Fruit fly (Drosophila melanogaster) whole organism, embryonic: Measurements from ENCODE around the gene CG10584.
A peak's percentile ranks its signal among the peaks of the same experiment; 100 is the strongest.

Source experiments
- Ada2b ChIP-seq: fragments of 200-800 bp; sonication (Bioruptor generic); IDR thresholded peaks from 2 replicates; pipeline ENCODE4 v1.3.6; 2022; ENCODE audit warnings: missing biosample characterization, missing genetic modification characterization
- Atf-2 ChIP-seq: fragments of 200-800 bp; sonication (Bioruptor generic); optimal IDR thresholded peaks from 2 replicates; lab custom pipeline; 2016; ENCODE audit warnings: missing biosample characterization, missing genetic modification characterization
- Atf6 ChIP-seq: fragments of 200-800 bp; sonication (Bioruptor generic); IDR thresholded peaks from 2 replicates; pipeline ENCODE4 v1.3.6; 2022; ENCODE audit warnings: missing biosample characterization, missing genetic modification characterization
- CG1024 ChIP-seq: fragments of 200-800 bp; sonication (Bioruptor generic); IDR thresholded peaks from 2 replicates; pipeline ENCODE4 v1.3.6; 2022; ENCODE audit warnings: missing biosample characterization, missing genetic modification characterization
- CG10462 ChIP-seq: fragments of 200-800 bp; sonication (Bioruptor generic); optimal IDR thresholded peaks from 2 replicates; lab custom pipeline; 2016; ENCODE audit warnings: missing biosample characterization, missing genetic modification characterization
- CG11085 ChIP-seq: fragments of 200-800 bp; sonication (Bioruptor generic); IDR thresholded peaks from 2 replicates; pipeline ENCODE4 v1.3.6; 2022; ENCODE audit warnings: missing biosample characterization, missing genetic modification characterization
- CG11696 ChIP-seq: fragments of 200-800 bp; sonication (Bioruptor generic); IDR thresholded peaks from 2 replicates; pipeline ENCODE4 v1.3.6; 2022; ENCODE audit warnings: missing biosample characterization, missing genetic modification characterization
- CG12071 ChIP-seq: fragments of 200-800 bp; sonication (Bioruptor generic); optimal IDR thresholded peaks from 3 replicates; lab custom pipeline; 2018; ENCODE audit warnings: missing biosample characterization, mild to moderate bottlenecking, missing genetic modification characterization
- CG17568 ChIP-seq: fragments of 200-800 bp; sonication (Bioruptor generic); optimal IDR thresholded peaks from 2 replicates; lab custom pipeline; 2018; ENCODE audit warnings: missing biosample characterization, mild to moderate bottlenecking, missing genetic modification characterization, moderate library complexity
- CG3281 ChIP-seq: fragments of 200-800 bp; sonication (Bioruptor generic); optimal IDR thresholded peaks from 3 replicates; lab custom pipeline; 2017; ENCODE audit warnings: missing biosample characterization, mild to moderate bottlenecking, missing genetic modification characterization
- CG34376 ChIP-seq: fragments of 200-800 bp; sonication (Bioruptor generic); optimal IDR thresholded peaks from 2 replicates; lab custom pipeline; 2018; ENCODE audit warnings: missing biosample characterization, mild to moderate bottlenecking, missing genetic modification characterization
- CG42726 ChIP-seq: fragments of 200-800 bp; sonication (Bioruptor generic); IDR thresholded peaks from 2 replicates; pipeline ENCODE4 v1.3.6; 2022; ENCODE audit warnings: missing biosample characterization, missing genetic modification characterization; ENCODE audit not compliant: partially characterized antibody
- CG4360 ChIP-seq: fragments of 200-800 bp; sonication (Bioruptor generic); IDR thresholded peaks from 2 replicates; pipeline ENCODE4 v1.3.6; 2022; ENCODE audit warnings: missing biosample characterization, missing genetic modification characterization
- CG4404 ChIP-seq: fragments of 200-800 bp; sonication (Bioruptor generic); IDR thresholded peaks from 2 replicates; pipeline ENCODE4 v1.3.6; 2022; ENCODE audit warnings: missing biosample characterization, missing genetic modification characterization
- CG7839 ChIP-seq: fragments of 200-800 bp; sonication (Bioruptor generic); optimal IDR thresholded peaks from 3 replicates; lab custom pipeline; 2018; ENCODE audit warnings: missing biosample characterization, mild to moderate bottlenecking, missing genetic modification characterization, moderate library complexity
- CkIIα-i1 ChIP-seq: fragments of 200-800 bp; sonication (Bioruptor generic); IDR thresholded peaks from 2 replicates; pipeline ENCODE4 v1.3.6; 2022; ENCODE audit warnings: missing biosample characterization, missing genetic modification characterization
- CoRest ChIP-seq: fragments of 200-800 bp; sonication (Bioruptor generic); optimal IDR thresholded peaks from 3 replicates; lab custom pipeline; 2018; ENCODE audit warnings: missing biosample characterization, mild to moderate bottlenecking, missing genetic modification characterization, moderate library complexity
- Dbx ChIP-seq: fragments of 200-800 bp; sonication (Bioruptor generic); IDR thresholded peaks from 3 replicates; pipeline ENCODE4 v1.3.6; 2022; ENCODE audit warnings: missing biosample characterization, missing genetic modification characterization
- GATAe ChIP-seq: fragments of 200-800 bp; sonication (Bioruptor generic); conservative IDR thresholded peaks from 2 replicates; pipeline ENCODE4 v1.3.6; 2022; ENCODE audit warnings: missing biosample characterization, missing genetic modification characterization
- Gug ChIP-seq: fragments of 200-800 bp; sonication (Bioruptor generic); IDR thresholded peaks from 4 replicates; pipeline ENCODE4 v1.3.6; 2022; ENCODE audit warnings: missing biosample characterization, missing genetic modification characterization
- HHEX ChIP-seq: fragments of 200-800 bp; sonication (Bioruptor generic); optimal IDR thresholded peaks from 3 replicates; lab custom pipeline; 2017; ENCODE audit warnings: missing biosample characterization, mild to moderate bottlenecking, missing genetic modification characterization, missing genetic modification reagents
- Hmx ChIP-seq: fragments of 200-800 bp; sonication (Bioruptor generic); optimal IDR thresholded peaks from 2 replicates; lab custom pipeline; 2016; ENCODE audit warnings: missing biosample characterization, missing genetic modification characterization
- Hr78 ChIP-seq, 2 experiments: fragments of 200-800 bp in 1 of 2; fragments of >200 bp in 1 of 2; sonication (Bioruptor generic) in 1 of 2; optimal IDR thresholded peaks; 2 replicates each; lab custom pipeline; 2017 to 2019; ENCODE audit warnings: missing biosample characterization in 2 of 2, missing genetic modification characterization in 2 of 2, mild to moderate bottlenecking in 1 of 2, moderate library complexity in 1 of 2
- MTF-1 ChIP-seq: fragments of 200-800 bp; sonication (Bioruptor generic); optimal IDR thresholded peaks from 2 replicates; lab custom pipeline; 2018; ENCODE audit warnings: missing biosample characterization, mild to moderate bottlenecking, missing genetic modification characterization, borderline replicate concordance
- Mad ChIP-seq: fragments of 200-800 bp; sonication (Bioruptor generic); optimal IDR thresholded peaks from 2 replicates; lab custom pipeline; 2016; ENCODE audit warnings: missing biosample characterization, missing genetic modification characterization
- Max ChIP-seq: fragments of 200-800 bp; sonication (Bioruptor generic); optimal IDR thresholded peaks from 2 replicates; lab custom pipeline; 2016; ENCODE audit warnings: missing biosample characterization, mild to moderate bottlenecking, missing genetic modification characterization
- NK7.1 ChIP-seq: fragments of 200-800 bp; sonication (Bioruptor generic); optimal IDR thresholded peaks from 3 replicates; lab custom pipeline; 2016; ENCODE audit warnings: missing biosample characterization, missing genetic modification characterization
- NfI ChIP-seq: fragments of 200-800 bp; sonication (Bioruptor generic); optimal IDR thresholded peaks from 3 replicates; lab custom pipeline; 2018; ENCODE audit warnings: missing biosample characterization, mild to moderate bottlenecking, missing genetic modification characterization, moderate library complexity
- PHDP ChIP-seq: fragments of 200-800 bp; sonication (Bioruptor generic); optimal IDR thresholded peaks from 3 replicates; lab custom pipeline; 2018; ENCODE audit warnings: missing biosample characterization, mild to moderate bottlenecking, missing genetic modification characterization, moderate library complexity
- Pdp1 ChIP-seq, 2 experiments: fragments of 200-800 bp; sonication (Bioruptor generic); optimal IDR thresholded peaks; 3 replicates each; lab custom pipeline; 2016; ENCODE audit warnings: missing biosample characterization in 2 of 2, missing genetic modification characterization in 2 of 2, mild to moderate bottlenecking in 1 of 2, moderate library complexity in 1 of 2
- bsh ChIP-seq, 2 experiments: fragments of 200-800 bp; sonication (Bioruptor generic); optimal IDR thresholded peaks; 2 replicates each; lab custom pipeline; 2017 to 2018; ENCODE audit warnings: mild to moderate bottlenecking in 2 of 2, missing biosample characterization in 2 of 2, missing genetic modification characterization in 2 of 2, moderate library complexity in 1 of 2
- cato ChIP-seq: fragments of 200-800 bp; sonication (Bioruptor generic); optimal IDR thresholded peaks from 2 replicates; lab custom pipeline; 2016; ENCODE audit warnings: missing biosample characterization, missing genetic modification characterization, borderline replicate concordance
- chm ChIP-seq: fragments of 200-800 bp; sonication (Bioruptor generic); IDR thresholded peaks from 2 replicates; pipeline ENCODE4 v1.3.6; 2022; ENCODE audit warnings: missing biosample characterization, missing genetic modification characterization
- disco-r ChIP-seq: fragments of 200-800 bp; sonication (Bioruptor generic); optimal IDR thresholded peaks from 2 replicates; lab custom pipeline; 2016; ENCODE audit warnings: missing biosample characterization, missing genetic modification characterization
- dpn ChIP-seq, 2 experiments: fragments of 200-800 bp; sonication (Bioruptor generic); optimal IDR thresholded peaks; 3 replicates each; lab custom pipeline; 2016; ENCODE audit warnings: missing biosample characterization in 2 of 2, missing genetic modification characterization in 2 of 2
- exex ChIP-seq: fragments of 200-800 bp; sonication (Bioruptor generic); optimal IDR thresholded peaks from 4 replicates; lab custom pipeline; 2018; ENCODE audit warnings: missing biosample characterization, mild to moderate bottlenecking, missing genetic modification characterization, moderate library complexity
- grn ChIP-seq: fragments of 200-800 bp; sonication (Bioruptor generic); optimal IDR thresholded peaks from 3 replicates; lab custom pipeline; 2017; ENCODE audit warnings: missing biosample characterization, missing genetic modification characterization
- h ChIP-seq: fragments of >200 bp; optimal IDR thresholded peaks from 2 replicates; lab custom pipeline; 2017
- ham ChIP-seq: fragments of 200-800 bp; sonication (Bioruptor generic); IDR thresholded peaks from 2 replicates; pipeline ENCODE4 v1.3.6; 2022; ENCODE audit warnings: missing biosample characterization, missing genetic modification characterization
- jumu ChIP-seq: fragments of 200-800 bp; sonication (Bioruptor generic); optimal IDR thresholded peaks from 3 replicates; lab custom pipeline; 2016; ENCODE audit warnings: missing biosample characterization, missing genetic modification characterization
- kay ChIP-seq: fragments of 200-800 bp; sonication (Bioruptor generic); optimal IDR thresholded peaks from 2 replicates; lab custom pipeline; 2016; ENCODE audit warnings: missing biosample characterization, missing genetic modification characterization
- odd ChIP-seq: fragments of 200-800 bp; sonication (Bioruptor generic); optimal IDR thresholded peaks from 2 replicates; lab custom pipeline; 2017; ENCODE audit warnings: missing biosample characterization, mild to moderate bottlenecking, missing genetic modification characterization
- pnt ChIP-seq: fragments of 200-800 bp; sonication (Bioruptor generic); optimal IDR thresholded peaks from 3 replicates; lab custom pipeline; 2016; ENCODE audit warnings: missing biosample characterization, missing genetic modification characterization
- prd ChIP-seq, 3 experiments: fragments of >200 bp in 2 of 3; fragments of 200-800 bp in 1 of 3; sonication (Bioruptor generic) in 1 of 3; optimal IDR thresholded peaks in 2 of 3; IDR thresholded peaks in 1 of 3; 2 replicates in 2 of 3; 3 replicates in 1 of 3; pipeline versions ENCODE4 v1.3.6 to Lab custom; 2017 to 2022; ENCODE audit warnings: missing biosample characterization in 1 of 3, missing genetic modification characterization in 1 of 3
- repo ChIP-seq: fragments of 200-800 bp; sonication (Bioruptor generic); optimal IDR thresholded peaks from 2 replicates; lab custom pipeline; 2016; ENCODE audit warnings: missing biosample characterization, missing genetic modification characterization
- slou ChIP-seq: fragments of 200-800 bp; sonication (Bioruptor generic); optimal IDR thresholded peaks from 3 replicates; lab custom pipeline; 2016; ENCODE audit warnings: missing biosample characterization, missing genetic modification characterization
- slp2 ChIP-seq: fragments of 200-800 bp; sonication (Bioruptor generic); optimal IDR thresholded peaks from 2 replicates; lab custom pipeline; 2016; ENCODE audit warnings: missing biosample characterization, missing genetic modification characterization
- sna ChIP-seq: fragments of 200-800 bp; sonication (Bioruptor generic); IDR thresholded peaks from 2 replicates; pipeline ENCODE4 v1.3.6; 2022; ENCODE audit warnings: missing biosample characterization, missing genetic modification characterization; ENCODE audit not compliant: partially characterized antibody
- tgo ChIP-seq: fragments of 200-800 bp; sonication (Bioruptor generic); IDR thresholded peaks from 3 replicates; pipeline ENCODE4 v1.3.6; 2022; ENCODE audit warnings: missing biosample characterization, missing genetic modification characterization
- vnd ChIP-seq: fragments of 200-800 bp; sonication (Bioruptor generic); IDR thresholded peaks from 3 replicates; pipeline ENCODE4 v1.3.6; 2022; ENCODE audit warnings: missing biosample characterization, missing genetic modification characterization; ENCODE audit not compliant: partially characterized antibody

Gene CG10584

DNA sequence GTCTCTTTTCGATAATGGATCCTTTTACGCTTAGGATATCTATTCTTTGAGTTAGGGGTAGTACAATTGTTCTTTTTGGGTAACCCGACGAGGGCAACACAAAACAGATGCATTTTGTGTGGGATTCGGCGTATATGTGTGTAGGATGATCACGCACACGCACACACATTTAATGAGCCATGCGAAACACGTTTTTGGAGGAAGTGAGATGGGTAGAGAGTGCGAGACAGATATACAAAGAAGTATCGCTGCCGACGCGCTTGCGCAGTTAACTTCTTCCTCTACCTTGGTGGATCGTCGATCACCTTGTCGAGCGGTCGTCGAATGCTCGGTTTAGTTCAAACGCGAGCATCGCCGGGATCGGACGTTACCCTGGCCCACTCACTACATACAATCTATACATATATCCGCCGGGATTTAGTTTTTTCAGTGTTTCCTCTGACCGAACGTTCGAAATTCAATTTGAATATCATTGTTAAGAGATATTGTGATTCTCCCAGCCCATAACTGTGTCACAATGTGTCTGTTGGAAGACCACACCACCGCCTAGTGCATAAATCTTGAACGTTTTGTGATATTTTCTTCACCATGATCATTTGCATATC, 36.5 kb upstream of the CG10584 start (continued):
- no peak for TF ChIP-seq PHDP (tag; lab: Kevin White, UChicago)
- no peak for TF ChIP-seq sna
- no peak for TF ChIP-seq ham (GFP tag; lab: Robert Waterston, UW)
- TF ChIP-seq Hr78 (GFP tag; optimal IDR thresholded peaks at IDR 0.05; lab: Kevin White, UChicago): no peak
- TF ChIP-seq CG4360 (GFP tag; lab: Robert Waterston, UW): no peak
- no peak for TF ChIP-seq exex
- no peak for TF ChIP-seq kay (GFP tag; lab: Kevin White, UChicago)
- TF ChIP-seq CG10462 (GFP tag; lab: Kevin White, UChicago): no peak
- TF ChIP-seq cato: no peak
- TF ChIP-seq CG42726: no peak
- TF ChIP-seq disco-r (GFP tag; lab: Kevin White, UChicago): no peak
- TF ChIP-seq CG34376 (GFP tag; lab: Kevin White, UChicago): no peak
- TF ChIP-seq pnt (GFP tag; lab: Kevin White, UChicago): no peak
- no peak for TF ChIP-seq Gug
- no peak for TF ChIP-seq Pdp1 (GFP tag; optimal IDR thresholded peaks at IDR 0.05; lab: Kevin White, UChicago)
- no peak for TF ChIP-seq jumu (GFP tag; lab: Kevin White, UChicago)
- no peak for TF ChIP-seq Hmx
- TF ChIP-seq Max (GFP tag; lab: Kevin White, UChicago): no peak
- TF ChIP-seq Dbx: no peak
- no peak for TF ChIP-seq h (lab: Kevin White, UChicago)
- no peak for TF ChIP-seq Mad (GFP tag; lab: Kevin White, UChicago)
- TF ChIP-seq slou (GFP tag; lab: Kevin White, UChicago): no peak
- no peak for TF ChIP-seq NK7.1
- no peak for TF ChIP-seq HHEX (GFP tag; lab: Kevin White, UChicago)
- TF ChIP-seq CoRest (tag; lab: Kevin White, UChicago): no peak
- TF ChIP-seq grn (GFP tag; lab: Kevin White, UChicago): no peak
- TF ChIP-seq MTF-1: no peak
- no peak for TF ChIP-seq CG17568 (GFP tag; lab: Kevin White, UChicago)
- no peak for TF ChIP-seq prd (optimal IDR thresholded peaks at IDR 0.05; lab: Kevin White, UChicago)
- peak; percentile 48; the same call in 2 of the 3 replicates for TF ChIP-seq prd (GFP tag; IDR thresholded peaks at IDR 0.05; lab: Robert Waterston, UW)
- no peak for TF ChIP-seq CkIIα-i1 (GFP tag; lab: Robert Waterston, UW)
- TF ChIP-seq CG4404 (GFP tag; lab: Robert Waterston, UW): no peak
- no peak for TF ChIP-seq GATAe (GFP tag; lab: Robert Waterston, UW)
- TF ChIP-seq NfI: no peak
- no peak for TF ChIP-seq bsh (GFP tag; optimal IDR thresholded peaks at IDR 0.05; lab: Kevin White, UChicago)
- TF ChIP-seq CG12071 (GFP tag; lab: Kevin White, UChicago): no peak
- TF ChIP-seq Atf6: no peak
- no peak for TF ChIP-seq CG1024 (GFP tag; lab: Robert Waterston, UW)
- no peak for TF ChIP-seq vnd (GFP tag; lab: Robert Waterston, UW)
- TF ChIP-seq slp2 (GFP tag; lab: Kevin White, UChicago): no peak
- no peak for TF ChIP-seq Ada2b (GFP tag; lab: Robert Waterston, UW)
- no peak for TF ChIP-seq tgo (GFP tag; lab: Robert Waterston, UW)
- no peak for TF ChIP-seq dpn (GFP tag; optimal IDR thresholded peaks at IDR 0.05; lab: Kevin White, UChicago)
- TF ChIP-seq repo (GFP tag; lab: Kevin White, UChicago): no peak
- no peak for TF ChIP-seq odd (GFP tag; lab: Kevin White, UChicago)
- TF ChIP-seq CG11085: no peak
- no peak for TF ChIP-seq Atf-2
- no peak for TF ChIP-seq CG11696 (GFP tag; lab: Robert Waterston, UW)
- no peak for TF ChIP-seq CG7839
- no peak for TF ChIP-seq CG3281 (GFP tag; lab: Kevin White, UChicago)
- TF ChIP-seq chm (GFP tag; lab: Robert Waterston, UW): peak; percentile 71; the same call in 1 of the 2 replicates
